Fruit fly (Drosophila melanogaster) whole organism, embryonic: ENCODE data around the gene Vm26Ab.
A peak's percentile ranks its signal among the peaks of the same experiment; 100 is the strongest.

ENCODE experiments used
- Antp ChIP-seq: fragments of 200-800 bp; sonication (Bioruptor generic); optimal IDR thresholded peaks from 3 replicates; lab custom pipeline; 2016; ENCODE audit warnings: missing biosample characterization, missing genetic modification characterization
- CG10274 ChIP-seq: fragments of 200-800 bp; sonication (Bioruptor generic); optimal IDR thresholded peaks from 3 replicates; lab custom pipeline; 2017; ENCODE audit warnings: missing biosample characterization, mild to moderate bottlenecking, missing genetic modification characterization
- CG11456 ChIP-seq: fragments of 200-800 bp; sonication (Bioruptor generic); IDR thresholded peaks from 3 replicates; pipeline ENCODE4 v1.3.6; 2022; ENCODE audit warnings: missing biosample characterization, missing genetic modification characterization
- CG11560 ChIP-seq: fragments of 200-800 bp; sonication (Bioruptor generic); IDR thresholded peaks from 3 replicates; pipeline ENCODE4 v1.3.6; 2022; ENCODE audit warnings: missing biosample characterization, missing genetic modification characterization
- CG13624 ChIP-seq: fragments of 200-800 bp; sonication (Bioruptor generic); optimal IDR thresholded peaks from 2 replicates; lab custom pipeline; 2016; ENCODE audit warnings: missing biosample characterization, missing genetic modification characterization
- CG13775 ChIP-seq: fragments of 200-800 bp; sonication (Bioruptor generic); optimal IDR thresholded peaks from 3 replicates; lab custom pipeline; 2017; ENCODE audit warnings: missing biosample characterization, mild to moderate bottlenecking, missing genetic modification characterization
- CG15514 ChIP-seq: fragments of 200-800 bp; sonication (Bioruptor generic); optimal IDR thresholded peaks from 3 replicates; lab custom pipeline; 2017; ENCODE audit warnings: missing biosample characterization, missing genetic modification characterization, mild to moderate bottlenecking, moderate library complexity, missing genetic modification reagents
- CG15601 ChIP-seq: fragments of 200-800 bp; sonication (Bioruptor generic); optimal IDR thresholded peaks from 3 replicates; lab custom pipeline; 2019; ENCODE audit warnings: missing biosample characterization, mild to moderate bottlenecking, missing genetic modification characterization, moderate library complexity
- CG17912 ChIP-seq: fragments of 200-800 bp; sonication (Bioruptor generic); optimal IDR thresholded peaks from 2 replicates; lab custom pipeline; 2018; ENCODE audit warnings: missing biosample characterization, mild to moderate bottlenecking, missing genetic modification characterization
- CG32767 ChIP-seq: fragments of 200-800 bp; sonication (Bioruptor generic); IDR thresholded peaks from 2 replicates; pipeline ENCODE4 v1.3.6; 2022; ENCODE audit warnings: missing biosample characterization, missing genetic modification characterization
- CG3281 ChIP-seq: fragments of 200-800 bp; sonication (Bioruptor generic); optimal IDR thresholded peaks from 3 replicates; lab custom pipeline; 2017; ENCODE audit warnings: missing biosample characterization, mild to moderate bottlenecking, missing genetic modification characterization
- CG33557 ChIP-seq: fragments of 200-800 bp; sonication (Bioruptor generic); optimal IDR thresholded peaks from 2 replicates; lab custom pipeline; 2019; ENCODE audit warnings: missing biosample characterization, mild to moderate bottlenecking, missing genetic modification characterization, moderate library complexity
- CG34422 ChIP-seq: fragments of 200-800 bp; sonication (Bioruptor generic); IDR thresholded peaks from 3 replicates; pipeline ENCODE4 v1.3.6; 2022; ENCODE audit warnings: missing biosample characterization, missing genetic modification characterization
- CG4404 ChIP-seq: fragments of 200-800 bp; sonication (Bioruptor generic); IDR thresholded peaks from 2 replicates; pipeline ENCODE4 v1.3.6; 2022; ENCODE audit warnings: missing biosample characterization, missing genetic modification characterization
- CG4424 ChIP-seq: fragments of 200-800 bp; sonication (Bioruptor generic); optimal IDR thresholded peaks from 3 replicates; lab custom pipeline; 2016; ENCODE audit warnings: missing biosample characterization, missing genetic modification characterization
- CG6254 ChIP-seq: fragments of 200-800 bp; sonication (Bioruptor generic); optimal IDR thresholded peaks from 3 replicates; lab custom pipeline; 2017; ENCODE audit warnings: mild to moderate bottlenecking, missing biosample characterization, missing genetic modification reagents, missing genetic modification characterization
- CG7963 ChIP-seq: fragments of 200-800 bp; sonication (Bioruptor generic); IDR thresholded peaks from 3 replicates; pipeline ENCODE4 v1.3.6; 2022; ENCODE audit warnings: missing biosample characterization, missing genetic modification characterization; ENCODE audit not compliant: partially characterized antibody
- CG8281 ChIP-seq: fragments of 200-800 bp; sonication (Bioruptor generic); optimal IDR thresholded peaks from 2 replicates; lab custom pipeline; 2018; ENCODE audit warnings: missing biosample characterization, mild to moderate bottlenecking, missing genetic modification characterization, moderate library complexity
- CG9215 ChIP-seq: fragments of 200-800 bp; sonication (Bioruptor generic); IDR thresholded peaks from 2 replicates; pipeline ENCODE4 v1.3.6; 2022; ENCODE audit warnings: missing biosample characterization, missing genetic modification characterization
- CG9609 ChIP-seq: fragments of 200-800 bp; sonication (Bioruptor generic); optimal IDR thresholded peaks from 3 replicates; lab custom pipeline; 2016; ENCODE audit warnings: missing biosample characterization, missing genetic modification characterization
- CG9932 ChIP-seq: fragments of 200-800 bp; sonication (Bioruptor generic); IDR thresholded peaks from 2 replicates; pipeline ENCODE4 v1.3.6; 2022; ENCODE audit warnings: missing biosample characterization, missing genetic modification characterization
- CrebB ChIP-seq: fragments of 200-800 bp; sonication (Bioruptor generic); optimal IDR thresholded peaks from 3 replicates; lab custom pipeline; 2018; ENCODE audit warnings: missing biosample characterization, mild to moderate bottlenecking, missing genetic modification characterization
- D19B ChIP-seq: fragments of 200-800 bp; sonication (Bioruptor generic); optimal IDR thresholded peaks from 2 replicates; lab custom pipeline; 2017; ENCODE audit warnings: missing biosample characterization, mild to moderate bottlenecking, missing genetic modification characterization
- Dip2 ChIP-seq: fragments of 200-800 bp; sonication (Bioruptor generic); IDR thresholded peaks from 2 replicates; pipeline ENCODE4 v1.3.6; 2022; ENCODE audit warnings: missing biosample characterization, missing genetic modification characterization
- Elba2 ChIP-seq: fragments of 200-800 bp; sonication (Bioruptor generic); optimal IDR thresholded peaks from 3 replicates; lab custom pipeline; 2016; ENCODE audit warnings: missing biosample characterization, missing genetic modification characterization
- H2.0 ChIP-seq: fragments of 200-800 bp; sonication (Bioruptor generic); IDR thresholded peaks from 2 replicates; pipeline ENCODE4 v1.3.6; 2022; ENCODE audit warnings: missing biosample characterization, missing genetic modification characterization
- Hr51 ChIP-seq, 2 experiments: fragments of 200-800 bp; sonication (Bioruptor generic); optimal IDR thresholded peaks; 2 replicates in 1 of 2; 3 replicates in 1 of 2; lab custom pipeline; 2016 to 2018; ENCODE audit warnings: missing biosample characterization in 2 of 2, missing genetic modification characterization in 2 of 2, mild to moderate bottlenecking in 1 of 2, moderate library complexity in 1 of 2
- Oaz ChIP-seq: fragments of 200-800 bp; sonication (Bioruptor generic); IDR thresholded peaks from 2 replicates; pipeline ENCODE4 v1.3.6; 2022; ENCODE audit warnings: missing biosample characterization, missing genetic modification characterization
- Trl ChIP-seq, 3 experiments: fragments of >200 bp in 2 of 3; fragments of 200-800 bp in 1 of 3; sonication (Bioruptor generic) in 1 of 3; optimal IDR thresholded peaks; 2 replicates in 1 of 3; 3 replicates in 2 of 3; lab custom pipeline; 2016 to 2017; ENCODE audit warnings: missing biosample characterization in 1 of 3, missing genetic modification characterization in 1 of 3
- al ChIP-seq: fragments of 200-800 bp; sonication (Bioruptor generic); IDR thresholded peaks from 2 replicates; pipeline ENCODE4 v1.3.6; 2022; ENCODE audit warnings: missing biosample characterization, missing genetic modification characterization
- bbx ChIP-seq: fragments of 200-800 bp; sonication (Bioruptor generic); IDR thresholded peaks from 2 replicates; pipeline ENCODE4 v1.3.6; 2022; ENCODE audit warnings: missing biosample characterization, missing genetic modification characterization; ENCODE audit not compliant: partially characterized antibody
- bsh ChIP-seq, 2 experiments: fragments of 200-800 bp; sonication (Bioruptor generic); optimal IDR thresholded peaks; 2 replicates each; lab custom pipeline; 2017 to 2018; ENCODE audit warnings: mild to moderate bottlenecking in 2 of 2, missing biosample characterization in 2 of 2, missing genetic modification characterization in 2 of 2, moderate library complexity in 1 of 2
- eyg ChIP-seq: fragments of 200-800 bp; sonication (Bioruptor generic); optimal IDR thresholded peaks from 3 replicates; lab custom pipeline; 2016; ENCODE audit warnings: missing biosample characterization, missing genetic modification characterization
- fd96Cb ChIP-seq: fragments of 200-800 bp; sonication (Bioruptor generic); optimal IDR thresholded peaks from 2 replicates; lab custom pipeline; 2018; ENCODE audit warnings: missing biosample characterization, mild to moderate bottlenecking, missing genetic modification characterization, moderate library complexity
- gro ChIP-seq: fragments of 200-800 bp; sonication (Bioruptor generic); optimal IDR thresholded peaks from 2 replicates; lab custom pipeline; 2016; ENCODE audit warnings: missing biosample characterization, missing genetic modification characterization
- hb ChIP-seq: fragments of 200-800 bp; sonication (Bioruptor generic); IDR thresholded peaks from 3 replicates; pipeline ENCODE4 v1.3.6; 2022; ENCODE audit warnings: missing biosample characterization, missing genetic modification characterization; ENCODE audit not compliant: partially characterized antibody
- hkb ChIP-seq, 2 experiments: fragments of 200-800 bp in 1 of 2; fragments of >200 bp in 1 of 2; sonication (Bioruptor generic) in 1 of 2; IDR thresholded peaks in 1 of 2; optimal IDR thresholded peaks in 1 of 2; 2 replicates each; pipeline versions ENCODE4 v1.3.6 to Lab custom; 2017 to 2022; ENCODE audit warnings: missing biosample characterization in 1 of 2, missing genetic modification characterization in 1 of 2
- jumu ChIP-seq: fragments of 200-800 bp; sonication (Bioruptor generic); optimal IDR thresholded peaks from 3 replicates; lab custom pipeline; 2016; ENCODE audit warnings: missing biosample characterization, missing genetic modification characterization
- luna ChIP-seq: fragments of 200-800 bp; sonication (Bioruptor generic); optimal IDR thresholded peaks from 2 replicates; lab custom pipeline; 2016; ENCODE audit warnings: missing biosample characterization, missing genetic modification characterization
- prd ChIP-seq, 3 experiments: fragments of >200 bp in 2 of 3; fragments of 200-800 bp in 1 of 3; sonication (Bioruptor generic) in 1 of 3; optimal IDR thresholded peaks in 2 of 3; IDR thresholded peaks in 1 of 3; 2 replicates in 2 of 3; 3 replicates in 1 of 3; pipeline versions ENCODE4 v1.3.6 to Lab custom; 2017 to 2022; ENCODE audit warnings: missing biosample characterization in 1 of 3, missing genetic modification characterization in 1 of 3
- repo ChIP-seq: fragments of 200-800 bp; sonication (Bioruptor generic); optimal IDR thresholded peaks from 2 replicates; lab custom pipeline; 2016; ENCODE audit warnings: missing biosample characterization, missing genetic modification characterization
- sd ChIP-seq: fragments of 200-800 bp; sonication (Bioruptor generic); optimal IDR thresholded peaks from 3 replicates; lab custom pipeline; 2018; ENCODE audit warnings: missing biosample characterization, mild to moderate bottlenecking, missing genetic modification characterization, moderate library complexity
- seq ChIP-seq: fragments of 200-800 bp; sonication (Bioruptor generic); IDR thresholded peaks from 2 replicates; pipeline ENCODE4 v1.3.6; 2022; ENCODE audit warnings: missing biosample characterization, missing genetic modification characterization
- slou ChIP-seq: fragments of 200-800 bp; sonication (Bioruptor generic); optimal IDR thresholded peaks from 3 replicates; lab custom pipeline; 2016; ENCODE audit warnings: missing biosample characterization, missing genetic modification characterization
- tna ChIP-seq: fragments of 200-800 bp; sonication (Bioruptor generic); IDR thresholded peaks from 2 replicates; pipeline ENCODE4 v1.3.6; 2022; ENCODE audit warnings: missing biosample characterization, missing genetic modification characterization; ENCODE audit not compliant: partially characterized antibody
- unpg ChIP-seq: fragments of 200-800 bp; sonication (Bioruptor generic); optimal IDR thresholded peaks from 3 replicates; lab custom pipeline; 2018; ENCODE audit warnings: missing biosample characterization, mild to moderate bottlenecking, missing genetic modification characterization, moderate library complexity
- vfl ChIP-seq: fragments of 200-800 bp; sonication (Bioruptor generic); optimal IDR thresholded peaks from 2 replicates; lab custom pipeline; 2016; ENCODE audit warnings: missing biosample characterization, missing genetic modification characterization

The Vm26Ab gene

dm6 chr2L:5948775-5949526 is 7.9 kb upstream of the Vm26Ab start, which contains the start of gene CG9044 (continued):
- no peak for TF ChIP-seq unpg (GFP tag; lab: Kevin White, UChicago)
- TF ChIP-seq Oaz (GFP tag; lab: Robert Waterston, UW) = no peak
- TF ChIP-seq CG10274 (GFP tag; lab: Kevin White, UChicago) = no peak
- TF ChIP-seq Elba2 (GFP tag; lab: Kevin White, UChicago) = peak; percentile 46
- TF ChIP-seq jumu = peak; percentile 70
- no peak for TF ChIP-seq bsh (GFP tag; optimal IDR thresholded peaks at IDR 0.05; lab: Kevin White, UChicago)
- no peak for TF ChIP-seq CG32767 (GFP tag; lab: Robert Waterston, UW)
- peak; percentile 50 for TF ChIP-seq al (GFP tag; lab: Robert Waterston, UW)
- TF ChIP-seq Antp (GFP tag; lab: Kevin White, UChicago) = peak; percentile 40
- TF ChIP-seq CG15514 (GFP tag; lab: Kevin White, UChicago) = no peak
- peak; percentile 23 for TF ChIP-seq vfl (GFP tag; lab: Kevin White, UChicago)
- no peak for TF ChIP-seq CrebB
- TF ChIP-seq hb (GFP tag; lab: Robert Waterston, UW) = peak; percentile 89
- no peak for TF ChIP-seq luna (GFP tag; lab: Kevin White, UChicago)
- peak; percentile 59 for TF ChIP-seq CG4424 (GFP tag; lab: Kevin White, UChicago)
- TF ChIP-seq prd (optimal IDR thresholded peaks at IDR 0.05; lab: Kevin White, UChicago) = no peak
- peak; percentile 60 for TF ChIP-seq prd (GFP tag; IDR thresholded peaks at IDR 0.05; lab: Robert Waterston, UW)
- peak; percentile 2 for TF ChIP-seq CG17912
- TF ChIP-seq CG13775 (GFP tag; lab: Kevin White, UChicago) = peak; percentile 69
- 0 out of 3 replicates have a peak, but pooled peaks have one; percentile 6 for TF ChIP-seq CG11560 (tag; lab: Robert Waterston, UW)
- TF ChIP-seq Trl (optimal IDR thresholded peaks at IDR 0.05; lab: Kevin White, UChicago) = no peak
- TF ChIP-seq Trl (GFP tag; optimal IDR thresholded peaks at IDR 0.05; lab: Kevin White, UChicago) = peak; percentile 67
- TF ChIP-seq CG9932 = peak; percentile 80
- peak; percentile 34 for TF ChIP-seq gro (GFP tag; lab: Kevin White, UChicago)
- TF ChIP-seq H2.0 = no peak
- TF ChIP-seq bbx (GFP tag; lab: Robert Waterston, UW) = peak; percentile 88
- TF ChIP-seq D19B (GFP tag; lab: Kevin White, UChicago) = no peak
- peak; percentile 91 for TF ChIP-seq Dip2 (GFP tag; lab: Robert Waterston, UW)
- peak; percentile 7 for TF ChIP-seq CG33557 (GFP tag; lab: Kevin White, UChicago)
- TF ChIP-seq hkb (optimal IDR thresholded peaks at IDR 0.05; lab: Kevin White, UChicago) = no peak
- TF ChIP-seq hkb (GFP tag; IDR thresholded peaks at IDR 0.05; lab: Robert Waterston, UW) = no peak
- TF ChIP-seq CG6254 = no peak
- peak; percentile 21 for TF ChIP-seq slou (GFP tag; lab: Kevin White, UChicago)
- TF ChIP-seq eyg = peak; percentile 26
- TF ChIP-seq CG9609 (GFP tag; lab: Kevin White, UChicago) = peak; percentile 61
- TF ChIP-seq tna (GFP tag; lab: Robert Waterston, UW) = peak; percentile 76
- TF ChIP-seq sd (tag; lab: Kevin White, UChicago) = no peak
- peak in 1 of 2 experiments; percentile 66 for TF ChIP-seq Hr51 (GFP tag; optimal IDR thresholded peaks at IDR 0.05; lab: Kevin White, UChicago)
- peak; percentile 45; the same call in 1 of the 2 replicates for TF ChIP-seq CG4404 (GFP tag; lab: Robert Waterston, UW)
- peak; percentile 80 for TF ChIP-seq CG7963
- no peak for TF ChIP-seq CG8281 (tag; lab: Kevin White, UChicago)
- TF ChIP-seq CG9215 (GFP tag; lab: Robert Waterston, UW) = peak; percentile 66
- peak; percentile 37 for TF ChIP-seq CG13624
- peak; percentile 37 for TF ChIP-seq fd96Cb (tag; lab: Kevin White, UChicago)
- TF ChIP-seq CG3281 = no peak
- TF ChIP-seq CG34422 (GFP tag; lab: Robert Waterston, UW) = peak; percentile 49; the same call in 1 of the 3 replicates
- no peak for TF ChIP-seq seq
- TF ChIP-seq repo (GFP tag; lab: Kevin White, UChicago) = peak; percentile 10
- TF ChIP-seq CG11456 = 0 out of 3 replicates have a peak, but pooled peaks have one; percentile 33
- TF ChIP-seq CG15601 = peak; percentile 37
